ENCODE assay signal across 1 fruit fly cellular context in genomic region chr3L:483818-484217, dm6.
TF ChIP-seq lines count a peak whose summit lies in the region.

No protein-coding gene starts in this region.

TF ChIP-seq in whole organism, embryonic, 481 proteins besides CTCF, POLR2A, EP300 and RAD21 (continued from another document):
- TF ChIP-seq Xbp1 (GFP tag; optimal IDR thresholded peaks at IDR 0.05; lab: Kevin White, UChicago) (no peak), Aef1 (GFP tag; IDR thresholded peaks at IDR 0.05; lab: Robert Waterston, UW) (no peak), CG6765 (GFP tag; optimal IDR thresholded peaks at IDR 0.05; lab: Kevin White, UChicago) (peak; percentile 8), NC2β (GFP tag; optimal IDR thresholded peaks at IDR 0.05; lab: Kevin White, UChicago) (no peak), fu2 (GFP tag; optimal IDR thresholded peaks at IDR 0.05; lab: Kevin White, UChicago) (no peak), so (GFP tag; IDR thresholded peaks at IDR 0.05; lab: Robert Waterston, UW) (peak; percentile 21; the same call in 1 of the 3 replicates), CG13296 (GFP tag; optimal IDR thresholded peaks at IDR 0.05; lab: Kevin White, UChicago) (peak; percentile 4), scrt (GFP tag; optimal IDR thresholded peaks at IDR 0.05; lab: Kevin White, UChicago) (peak; percentile 2), Asciz (GFP tag; optimal IDR thresholded peaks at IDR 0.05; lab: Kevin White, UChicago) (peak; percentile 53), bab2 (GFP tag; optimal IDR thresholded peaks at IDR 0.05; lab: Kevin White, UChicago) (no peak), bsh (GFP tag; optimal IDR thresholded peaks at IDR 0.05; lab: Kevin White, UChicago) (peak in 1 of 2 experiments; percentile 11), mirr (GFP tag; optimal IDR thresholded peaks at IDR 0.05; lab: Kevin White, UChicago) (peak; percentile 26), CG7963 (GFP tag; IDR thresholded peaks at IDR 0.05; lab: Robert Waterston, UW; ENCODE audit: partially characterized antibody) (no peak), nom (GFP tag; optimal IDR thresholded peaks at IDR 0.05; lab: Kevin White, UChicago) (no peak), exex (tag; optimal IDR thresholded peaks at IDR 0.05; lab: Kevin White, UChicago) (peak; percentile 35), Med (GFP tag; lab: Kevin White, UChicago) (peak; percentile 79), zf30C (GFP tag; optimal IDR thresholded peaks at IDR 0.05; lab: Kevin White, UChicago) (no peak), onecut (GFP tag; IDR thresholded peaks at IDR 0.05; lab: Robert Waterston, UW) (0 out of 2 replicates have a peak, but pooled peaks have one; percentile 15), CG15696 (tag; optimal IDR thresholded peaks at IDR 0.05; lab: Kevin White, UChicago) (peak; percentile 25), CG2678 (tag; optimal IDR thresholded peaks at IDR 0.05; lab: Kevin White, UChicago) (peak; percentile 14), CG11398 (GFP tag; optimal IDR thresholded peaks at IDR 0.05; lab: Kevin White, UChicago) (peak; percentile 12), hkb (optimal IDR thresholded peaks at IDR 0.05; lab: Kevin White, UChicago) (no peak), hkb (GFP tag; IDR thresholded peaks at IDR 0.05; lab: Robert Waterston, UW) (peak; percentile 41; the same call in 1 of the 2 replicates), CG3995 (GFP tag; optimal IDR thresholded peaks at IDR 0.05; lab: Kevin White, UChicago) (no peak), CG32772 (GFP tag; IDR thresholded peaks at IDR 0.05; lab: Robert Waterston, UW) (no peak), CG7271 (tag; optimal IDR thresholded peaks at IDR 0.05; lab: Kevin White, UChicago) (no peak), chm (GFP tag; IDR thresholded peaks at IDR 0.05; lab: Robert Waterston, UW) (no peak), CG4707 (GFP tag; optimal IDR thresholded peaks at IDR 0.05; lab: Kevin White, UChicago) (peak; percentile 52), CG4730 (GFP tag; IDR thresholded peaks at IDR 0.05; lab: Robert Waterston, UW) (no peak), Dip2 (GFP tag; IDR thresholded peaks at IDR 0.05; lab: Robert Waterston, UW) (no peak), CG6813 (GFP tag; optimal IDR thresholded peaks at IDR 0.05; lab: Kevin White, UChicago) (peak; percentile 30), BEAF-32 (GFP tag; optimal IDR thresholded peaks at IDR 0.05; lab: Kevin White, UChicago) (no peak), CG17361 (GFP tag; IDR thresholded peaks at IDR 0.05; lab: Robert Waterston, UW) (no peak), CG12071 (GFP tag; optimal IDR thresholded peaks at IDR 0.05; lab: Kevin White, UChicago) (peak; percentile 33), PHDP (tag; optimal IDR thresholded peaks at IDR 0.05; lab: Kevin White, UChicago) (peak; percentile 18), CG8290 (GFP tag; optimal IDR thresholded peaks at IDR 0.05; lab: Kevin White, UChicago) (no peak), CG8290 (tag; optimal IDR thresholded peaks at IDR 0.05; lab: Kevin White, UChicago) (peak in 1 of 2 experiments; percentile 38), vfl (GFP tag; optimal IDR thresholded peaks at IDR 0.05; lab: Kevin White, UChicago) (no peak), Meics (GFP tag; optimal IDR thresholded peaks at IDR 0.05; lab: Kevin White, UChicago) (peak; percentile 4), CG13287 (GFP tag; IDR thresholded peaks at IDR 0.05; lab: Robert Waterston, UW; ENCODE audit: partially characterized antibody) (no peak), CG10209 (GFP tag; optimal IDR thresholded peaks at IDR 0.05; lab: Kevin White, UChicago) (peak; percentile 10), gfzf (GFP tag; optimal IDR thresholded peaks at IDR 0.05; lab: Kevin White, UChicago) (no peak), CG17359 (tag; optimal IDR thresholded peaks at IDR 0.05; lab: Kevin White, UChicago) (peak; percentile 13), wek (GFP tag; optimal IDR thresholded peaks at IDR 0.05; lab: Kevin White, UChicago) (peak; percentile 41), odd (GFP tag; optimal IDR thresholded peaks at IDR 0.05; lab: Kevin White, UChicago) (peak; percentile 26), CG17186 (GFP tag; optimal IDR thresholded peaks at IDR 0.05; lab: Kevin White, UChicago) (no peak), lab (GFP tag; optimal IDR thresholded peaks at IDR 0.05; lab: Kevin White, UChicago) (peak; percentile 68), CG1603 (tag; optimal IDR thresholded peaks at IDR 0.05; lab: Kevin White, UChicago) (peak; percentile 6), ATbp (GFP tag; optimal IDR thresholded peaks at IDR 0.05; lab: Kevin White, UChicago) (peak; percentile 43), Mrtf (GFP tag; IDR thresholded peaks at IDR 0.05; lab: Robert Waterston, UW) (no peak), ken (GFP tag; IDR thresholded peaks at IDR 0.05; lab: Robert Waterston, UW) (no peak), CG14014 (GFP tag; IDR thresholded peaks at IDR 0.05; lab: Robert Waterston, UW) (peak; percentile 33; the same call in 1 of the 2 replicates), Sox100B (GFP tag; optimal IDR thresholded peaks at IDR 0.05; lab: Kevin White, UChicago) (peak; percentile 5), CG7987 (GFP tag; optimal IDR thresholded peaks at IDR 0.05; lab: Kevin White, UChicago) (peak; percentile 59), Vsx1 (GFP tag; optimal IDR thresholded peaks at IDR 0.05; lab: Kevin White, UChicago) (peak; percentile 36)
TF ChIP-seq in whole organism, embryonic: peak in this region for 47.
